Worm (Caenorhabditis elegans) whole organism, mixed stage, embryonic: ENCODE data around the gene T02H6.8.

ENCODE experiments used
- blmp-1 ChIP-seq: fragments of 150-350 bp; optimal IDR thresholded peaks from 2 replicates; lab custom pipeline; 2014; ENCODE audit warnings: missing biosample characterization, missing genetic modification characterization
- elt-3 ChIP-seq: fragments of 150-350 bp; optimal IDR thresholded peaks from 2 replicates; lab custom pipeline; 2014; ENCODE audit warnings: missing biosample characterization, missing genetic modification characterization
- hlh-1 ChIP-seq: fragments of 150-350 bp; optimal IDR thresholded peaks from 2 replicates; lab custom pipeline; 2014; ENCODE audit warnings: missing biosample characterization, missing genetic modification reagents, missing genetic modification characterization
- lin-32 ChIP-seq: fragments of 200-800 bp; sonication (Bioruptor generic); optimal IDR thresholded peaks from 2 replicates; lab custom pipeline; 2018; ENCODE audit warnings: mild to moderate bottlenecking, missing genetic modification characterization, missing compliant biosample characterization
- lsy-2 ChIP-seq: fragments of 150-350 bp; optimal IDR thresholded peaks from 2 replicates; lab custom pipeline; 2014; ENCODE audit warnings: missing biosample characterization, missing genetic modification characterization
- mep-1 ChIP-seq: fragments of 150-350 bp; optimal IDR thresholded peaks from 2 replicates; lab custom pipeline; 2017; ENCODE audit warnings: missing biosample characterization, missing genetic modification reagents, missing genetic modification characterization, inconsistent platforms
- nhr-28 ChIP-seq: fragments of 150-350 bp; optimal IDR thresholded peaks from 2 replicates; lab custom pipeline; 2014; ENCODE audit warnings: missing biosample characterization, missing genetic modification characterization
- nhr-76 ChIP-seq: sonication (generic microtip); optimal IDR thresholded peaks from 2 replicates; lab custom pipeline; 2017; ENCODE audit warnings: missing biosample characterization, missing genetic modification characterization
- pha-4 ChIP-seq: fragments of 150-350 bp; optimal IDR thresholded peaks from 2 replicates; lab custom pipeline; 2018; ENCODE audit warnings: missing biosample characterization, missing genetic modification reagents, missing genetic modification characterization
- snpc-4 ChIP-seq: fragments of 150-350 bp; optimal IDR thresholded peaks from 2 replicates; lab custom pipeline; 2014; ENCODE audit warnings: missing biosample characterization, missing genetic modification characterization
- sptf-1 ChIP-seq: sonication (generic microtip); optimal IDR thresholded peaks from 2 replicates; lab custom pipeline; 2017; ENCODE audit warnings: mild to moderate bottlenecking, missing genetic modification characterization, moderate library complexity, missing compliant biosample characterization
- unc-62 ChIP-seq: fragments of 150-350 bp; optimal IDR thresholded peaks from 2 replicates; lab custom pipeline; 2014; ENCODE audit warnings: missing biosample characterization, missing genetic modification reagents, missing genetic modification characterization
- ztf-11 ChIP-seq: fragments of 150-350 bp; optimal IDR thresholded peaks from 2 replicates; lab custom pipeline; 2014; ENCODE audit warnings: missing biosample characterization, missing genetic modification characterization

ce11 chrII:684811-685210 lies 4.2 kb downstream of the T02H6.8 start, which contains the start of gene T02H6.5:
- no peak for TF ChIP-seq nhr-28 (tag; lab: Kevin White, UChicago)
- no peak for TF ChIP-seq sptf-1 (tag; lab: Kevin White, UChicago)
- TF ChIP-seq hlh-1 = no peak
- no peak for TF ChIP-seq lsy-2 (tag; lab: Kevin White, UChicago)
- TF ChIP-seq snpc-4 (tag; lab: Kevin White, UChicago) = no peak
- no peak for TF ChIP-seq unc-62 (GFP tag; lab: Kevin White, UChicago)
- no peak for TF ChIP-seq nhr-76 (tag; lab: Kevin White, UChicago)
- TF ChIP-seq lin-32 = no peak
- no peak for TF ChIP-seq elt-3
- TF ChIP-seq mep-1 (tag; lab: Kevin White, UChicago) = no peak
- no peak for TF ChIP-seq blmp-1 (tag; lab: Kevin White, UChicago)
- TF ChIP-seq ztf-11 (tag; lab: Kevin White, UChicago) = no peak
- no peak for TF ChIP-seq pha-4
